Fruit fly (Drosophila melanogaster) S2 (cell line): Measurements from ENCODE around the gene CG3078.

Source experiments
- CG8478 ChIP-seq: fragments of >200 bp; optimal IDR thresholded peaks from 2 replicates; lab custom pipeline; 2018
- CTCF ChIP-seq, 2 experiments: fragments of >200 bp; optimal IDR thresholded peaks; 2 replicates each; lab custom pipeline; 2018

The CG3078 gene

dm6 chrX:2259763-2260162 is at the start of gene CG3078:
CG3078 (minus strand) TSS chrX:2259863.
- TF ChIP-seq CG8478 (lab: Kevin White, UChicago): no peak
- TF ChIP-seq CTCF (optimal IDR thresholded peaks at IDR 0.05; lab: Kevin White, UChicago): no peak

- TF ChIP-seq CG8478 (lab: Kevin White, UChicago) (no peak), CTCF (optimal IDR thresholded peaks at IDR 0.05; lab: Kevin White, UChicago) (no peak)
Measured at dm6 chrX:2308403-2308965, 48.8 kb upstream of the CG3078 start.

dm6 chrX:2307564-2307963 is 47.9 kb upstream of the CG3078 start:
- TF ChIP-seq CG8478 (lab: Kevin White, UChicago) (no peak), CTCF (optimal IDR thresholded peaks at IDR 0.05; lab: Kevin White, UChicago) (no peak)

- TF ChIP-seq CG8478 (lab: Kevin White, UChicago) (no peak), CTCF (optimal IDR thresholded peaks at IDR 0.05; lab: Kevin White, UChicago) (no peak)
Measured at dm6 chrX:2306760-2307159, 47.1 kb upstream of the CG3078 start.

- TF ChIP-seq CG8478 (lab: Kevin White, UChicago): no peak
- TF ChIP-seq CTCF (optimal IDR thresholded peaks at IDR 0.05; lab: Kevin White, UChicago): no peak
Measured at dm6 chrX:2306307-2306706, 46.6 kb upstream of the CG3078 start.

dm6 chrX:2305842-2306300 is 46.2 kb upstream of the CG3078 start:
- TF ChIP-seq CTCF (optimal IDR thresholded peaks at IDR 0.05; lab: Kevin White, UChicago): no peak
- TF ChIP-seq CG8478 (lab: Kevin White, UChicago): no peak

dm6 chrX:2305281-2305680 is 45.6 kb upstream of the CG3078 start:
- TF ChIP-seq CTCF (optimal IDR thresholded peaks at IDR 0.05; lab: Kevin White, UChicago) (no peak), CG8478 (lab: Kevin White, UChicago) (no peak)

- TF ChIP-seq CG8478 (lab: Kevin White, UChicago) (no peak), CTCF (optimal IDR thresholded peaks at IDR 0.05; lab: Kevin White, UChicago) (no peak)
Measured at dm6 chrX:2304514-2305235, 45.0 kb upstream of the CG3078 start.

dm6 chrX:2303771-2304513 is 44.3 kb upstream of the CG3078 start:
- TF ChIP-seq CG8478 (lab: Kevin White, UChicago): no peak
- no peak for TF ChIP-seq CTCF (optimal IDR thresholded peaks at IDR 0.05; lab: Kevin White, UChicago)

dm6 chrX:2302875-2303274 is 43.2 kb upstream of the CG3078 start:
- TF ChIP-seq CG8478 (lab: Kevin White, UChicago) (no peak), CTCF (optimal IDR thresholded peaks at IDR 0.05; lab: Kevin White, UChicago) (no peak)

dm6 chrX:2301613-2302522 is 42.2 kb upstream of the CG3078 start:
- TF ChIP-seq CG8478 (lab: Kevin White, UChicago): no peak
- no peak for TF ChIP-seq CTCF (optimal IDR thresholded peaks at IDR 0.05; lab: Kevin White, UChicago)

- no peak for TF ChIP-seq CG8478 (lab: Kevin White, UChicago)
- TF ChIP-seq CTCF (optimal IDR thresholded peaks at IDR 0.05; lab: Kevin White, UChicago): no peak
Measured at dm6 chrX:2301069-2301508, 41.4 kb upstream of the CG3078 start.

- TF ChIP-seq CG8478 (lab: Kevin White, UChicago): no peak
Measured at dm6 chrX:2300293-2301068, 40.8 kb upstream of the CG3078 start.
